Fruit fly (Drosophila melanogaster): ENCODE data around the gene Tgs1.

Gene Tgs1

DNA sequence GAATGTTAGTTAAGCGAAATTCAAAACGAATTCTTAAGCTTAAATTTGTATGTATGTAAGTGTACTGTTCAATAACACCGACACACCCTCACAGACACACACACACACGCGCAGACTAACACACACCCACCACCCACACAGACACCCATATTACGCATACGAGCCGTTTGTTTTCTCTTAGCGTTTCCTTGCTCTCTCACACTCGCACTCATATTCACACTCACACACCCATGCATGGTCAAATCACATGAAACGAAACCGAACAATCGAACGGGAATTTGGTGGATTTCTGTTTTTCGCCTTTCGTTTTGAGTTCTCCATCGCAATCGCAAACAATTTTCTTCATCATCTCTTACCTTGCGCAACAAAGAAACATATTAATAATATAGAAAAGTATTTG, 6.1 kb upstream of the Tgs1 start:
- TF ChIP-seq CG31627 (GFP tag; optimal IDR thresholded peaks at IDR 0.05), result no peak
- no peak for TF ChIP-seq CG8319 (GFP tag; optimal IDR thresholded peaks at IDR 0.05)
- TF ChIP-seq svp (GFP tag), result no peak
- no peak for TF ChIP-seq cyc (GFP tag; optimal IDR thresholded peaks at IDR 0.05)
- TF ChIP-seq acj6 (GFP tag; optimal IDR thresholded peaks at IDR 0.05), result no peak
- TF ChIP-seq CG6808 (GFP tag; optimal IDR thresholded peaks at IDR 0.05), result no peak
- TF ChIP-seq CG1621 (tag; optimal IDR thresholded peaks at IDR 0.05), result no peak
- TF ChIP-seq Eip78C (GFP tag), result no peak
- no peak for TF ChIP-seq CG6854 (GFP tag; optimal IDR thresholded peaks at IDR 0.05)
- no peak for TF ChIP-seq CG8119 (GFP tag; IDR thresholded peaks at IDR 0.05)
- TF ChIP-seq CG15336 (GFP tag; IDR thresholded peaks at IDR 0.05), result no peak
- TF ChIP-seq Lpt (GFP tag; optimal IDR thresholded peaks at IDR 0.05), result no peak
- TF ChIP-seq CG3032 (tag; optimal IDR thresholded peaks at IDR 0.05), result no peak

DNA sequence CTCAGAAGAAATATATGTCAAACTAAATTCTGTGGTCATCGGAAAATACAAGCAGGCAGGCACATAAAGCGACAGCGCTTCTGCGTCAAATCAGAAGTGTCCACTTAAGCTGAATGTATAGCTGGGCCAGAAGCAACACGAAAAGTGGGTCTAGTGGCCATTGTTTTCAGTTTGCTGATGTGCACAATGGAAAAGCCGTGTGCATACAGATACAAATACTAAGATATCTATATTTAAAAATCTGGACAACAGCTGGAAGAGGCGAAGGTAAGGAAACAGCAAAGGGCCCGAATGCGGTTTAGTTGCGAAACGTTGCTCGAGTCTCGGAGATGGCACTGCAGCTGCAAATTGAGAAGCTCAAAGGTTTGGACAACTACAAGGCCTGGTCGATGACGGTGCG, 4.5 kb upstream of the Tgs1 start, which contains the start of gene CG18598:
Gene CG18598, plus strand, starts transcription at position 301 of the 400 bp plus-strand sequence.
- TF ChIP-seq eg (GFP tag; IDR thresholded peaks at IDR 0.05) (no peak), spab (GFP tag; optimal IDR thresholded peaks at IDR 0.05) (no peak), acj6 (GFP tag; optimal IDR thresholded peaks at IDR 0.05) (no peak)

DNA sequence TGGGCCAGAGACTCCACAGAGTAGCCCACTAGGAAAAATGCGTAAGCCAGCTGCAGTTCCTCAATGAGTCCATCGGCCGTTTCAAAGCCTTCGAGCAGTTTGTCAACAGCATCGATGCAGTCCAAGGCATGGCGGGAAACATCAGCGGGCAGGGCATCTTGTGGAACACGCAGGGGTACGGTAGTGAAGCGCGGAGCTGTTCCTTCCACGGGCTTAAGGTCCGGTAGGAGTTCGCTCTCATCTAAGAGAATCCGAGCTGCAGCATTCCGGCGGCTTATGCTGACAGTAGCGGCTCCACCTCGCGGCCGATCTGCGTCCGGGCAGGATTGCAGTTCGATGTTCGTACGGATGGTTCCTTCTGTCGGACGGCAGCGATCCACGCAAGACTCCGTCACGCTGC, 3.5 kb upstream of the Tgs1 start:
- TF ChIP-seq net (GFP tag; optimal IDR thresholded peaks at IDR 0.05) (no peak), Ets21C (GFP tag; optimal IDR thresholded peaks at IDR 0.05) (no peak), CG15336 (GFP tag; IDR thresholded peaks at IDR 0.05) (no peak), CG11294 (GFP tag; IDR thresholded peaks at IDR 0.05) (no peak), Lpt (GFP tag; optimal IDR thresholded peaks at IDR 0.05) (no peak), salr (GFP tag; optimal IDR thresholded peaks at IDR 0.05) (no peak), OdsH (GFP tag; optimal IDR thresholded peaks at IDR 0.05) (no peak), CG3919 (GFP tag; optimal IDR thresholded peaks at IDR 0.05) (no peak), fkh (GFP tag; optimal IDR thresholded peaks at IDR 0.05) (no peak), CG11762 (GFP tag; optimal IDR thresholded peaks at IDR 0.05; ENCODE audit: insufficient read depth) (no peak), Sox15 (GFP tag; optimal IDR thresholded peaks at IDR 0.05) (no peak), Eip93F (GFP tag; optimal IDR thresholded peaks at IDR 0.05) (no peak), CG8319 (GFP tag; optimal IDR thresholded peaks at IDR 0.05) (no peak), CG31627 (GFP tag; optimal IDR thresholded peaks at IDR 0.05) (no peak), CG9139 (GFP tag; optimal IDR thresholded peaks at IDR 0.05) (no peak), Eip75B (GFP tag; optimal IDR thresholded peaks at IDR 0.05) (no peak), vri (GFP tag; optimal IDR thresholded peaks at IDR 0.05) (no peak), Sox14 (GFP tag; optimal IDR thresholded peaks at IDR 0.05) (no peak)

DNA sequence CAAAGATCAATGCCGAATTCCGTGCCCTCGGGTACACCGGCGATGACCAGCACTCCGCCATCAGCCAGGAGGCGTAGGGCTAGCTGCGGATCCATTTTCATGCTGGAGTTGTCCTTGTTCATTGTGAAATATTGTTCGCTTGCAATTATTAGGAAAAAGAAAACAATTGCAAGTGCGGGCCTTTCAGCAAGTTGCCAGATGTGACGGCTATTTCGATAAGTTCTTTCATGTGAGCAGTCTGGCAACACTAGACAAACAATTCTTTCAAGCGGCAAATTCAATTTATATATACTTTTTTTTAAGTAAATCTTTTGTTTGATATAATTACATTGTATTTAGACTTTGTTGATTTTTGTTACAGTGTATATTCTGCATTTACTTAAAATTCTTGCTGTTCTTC, 2.8 kb upstream of the Tgs1 start, which contains the start of gene CG12320:
Gene CG12320, minus strand, starts transcription at position 157 of the 400 bp plus-strand sequence.
- TF ChIP-seq achi (GFP tag; optimal IDR thresholded peaks at IDR 0.05), result no peak
- peak; percentile 49 for TF ChIP-seq CG1621 (tag; optimal IDR thresholded peaks at IDR 0.05)
- peak; percentile 52 for TF ChIP-seq Sox14 (GFP tag; optimal IDR thresholded peaks at IDR 0.05)
- peak; percentile 6 for TF ChIP-seq esn (GFP tag; optimal IDR thresholded peaks at IDR 0.05)

DNA sequence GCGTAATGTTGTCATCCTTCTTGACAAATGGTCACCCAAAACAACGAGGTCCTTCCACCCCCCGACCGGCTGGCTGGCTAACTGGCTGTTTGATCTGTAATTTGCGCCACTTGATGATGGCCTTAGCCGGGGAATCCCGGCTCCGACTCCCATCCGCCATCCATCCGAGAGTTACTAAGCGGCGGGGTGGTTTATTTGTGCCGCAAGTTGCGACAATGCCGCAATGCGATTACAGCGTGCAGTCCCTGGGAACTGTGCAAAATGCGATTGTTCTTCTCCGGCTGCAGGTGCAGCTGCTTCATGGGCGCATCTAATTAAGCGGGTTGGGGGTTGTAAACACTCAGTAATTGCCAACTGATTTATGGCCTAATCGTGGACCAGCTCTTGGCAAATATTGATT, 4.7 kb downstream of the Tgs1 start:
- TF ChIP-seq acj6 (GFP tag; optimal IDR thresholded peaks at IDR 0.05) (no peak), CG6163 (GFP tag; IDR thresholded peaks at IDR 0.05) (no peak), CG3032 (tag; optimal IDR thresholded peaks at IDR 0.05) (no peak), CG15336 (GFP tag; IDR thresholded peaks at IDR 0.05) (no peak), fd59A (GFP tag; optimal IDR thresholded peaks at IDR 0.05) (no peak), pdm3 (GFP tag; optimal IDR thresholded peaks at IDR 0.05) (no peak), ss (GFP tag; optimal IDR thresholded peaks at IDR 0.05) (no peak), CG11762 (GFP tag; optimal IDR thresholded peaks at IDR 0.05; ENCODE audit: insufficient read depth) (no peak), CG7368 (GFP tag; optimal IDR thresholded peaks at IDR 0.05) (no peak), Met (GFP tag; optimal IDR thresholded peaks at IDR 0.05) (no peak), esn (GFP tag; optimal IDR thresholded peaks at IDR 0.05) (no peak)
